Fruit fly (Drosophila melanogaster): ENCODE results near the gene CG46310.
A peak's percentile ranks its signal among the peaks of the same experiment; 100 is the strongest.

The CG46310 gene

dm6 chr3R:23211745-23212254, 38.1 kb downstream of the CG46310 start (continued):
- no peak for TF ChIP-seq Sox14 (GFP tag; optimal IDR thresholded peaks at IDR 0.05)
- no peak for TF ChIP-seq CG4318 (GFP tag; optimal IDR thresholded peaks at IDR 0.05)
- TF ChIP-seq Met (GFP tag; optimal IDR thresholded peaks at IDR 0.05) = peak; percentile 43
- TF ChIP-seq salr (GFP tag; optimal IDR thresholded peaks at IDR 0.05) = no peak
- TF ChIP-seq CG1621 (tag; optimal IDR thresholded peaks at IDR 0.05) = no peak
- TF ChIP-seq OdsH (GFP tag; optimal IDR thresholded peaks at IDR 0.05) = peak; percentile 23
- TF ChIP-seq Smox (GFP tag; optimal IDR thresholded peaks at IDR 0.05) = peak; percentile 25
- peak; percentile 34 for TF ChIP-seq CG6808 (GFP tag; optimal IDR thresholded peaks at IDR 0.05)
- no peak for TF ChIP-seq Sox15 (GFP tag; optimal IDR thresholded peaks at IDR 0.05)
- TF ChIP-seq CG16779 (tag; optimal IDR thresholded peaks at IDR 0.05) = no peak
- TF ChIP-seq acj6 (GFP tag; optimal IDR thresholded peaks at IDR 0.05) = no peak
- TF ChIP-seq Gug (GFP tag; IDR thresholded peaks at IDR 0.05) = no peak
- TF ChIP-seq Hr4 (GFP tag; optimal IDR thresholded peaks at IDR 0.05) = peak; percentile 11
- TF ChIP-seq CG11762 (GFP tag; optimal IDR thresholded peaks at IDR 0.05; ENCODE audit: insufficient read depth) = no peak
- TF ChIP-seq CG15336 (GFP tag; IDR thresholded peaks at IDR 0.05) = no peak
- TF ChIP-seq CG10631 (GFP tag; optimal IDR thresholded peaks at IDR 0.05) = no peak
- peak; percentile 17 for TF ChIP-seq CG3919 (GFP tag; optimal IDR thresholded peaks at IDR 0.05)
- no peak for TF ChIP-seq Ets21C (GFP tag; optimal IDR thresholded peaks at IDR 0.05)
- no peak for TF ChIP-seq CG8319 (GFP tag; optimal IDR thresholded peaks at IDR 0.05)
- TF ChIP-seq Ets96B (tag; optimal IDR thresholded peaks at IDR 0.05) = peak; percentile 49
- TF ChIP-seq lz (GFP tag; optimal IDR thresholded peaks at IDR 0.05) = peak; percentile 27
- no peak for TF ChIP-seq CG11902 (GFP tag; optimal IDR thresholded peaks at IDR 0.05)
- peak; percentile 84 for TF ChIP-seq svp (GFP tag)
- peak; percentile 17 for TF ChIP-seq spab (GFP tag; optimal IDR thresholded peaks at IDR 0.05)
- TF ChIP-seq Eip93F (GFP tag; optimal IDR thresholded peaks at IDR 0.05) = no peak
- TF ChIP-seq fd85E (GFP tag; optimal IDR thresholded peaks at IDR 0.05) = no peak
- no peak for TF ChIP-seq vri (GFP tag; optimal IDR thresholded peaks at IDR 0.05)
- no peak for TF ChIP-seq Hr38 (GFP tag; optimal IDR thresholded peaks at IDR 0.05)
- TF ChIP-seq dsx (GFP tag; optimal IDR thresholded peaks at IDR 0.05; ENCODE audit: poor library complexity, severe bottlenecking) = peak; percentile 14
- TF ChIP-seq Sox102F (GFP tag; optimal IDR thresholded peaks at IDR 0.05) = peak; percentile 11
- TF ChIP-seq CG3032 (tag; optimal IDR thresholded peaks at IDR 0.05) = peak; percentile 16
- TF ChIP-seq CG9139 (GFP tag; optimal IDR thresholded peaks at IDR 0.05) = no peak
- peak; percentile 42 to 58 for TF ChIP-seq ss (GFP tag; optimal IDR thresholded peaks at IDR 0.05)
- TF ChIP-seq Blimp-1 (GFP tag; optimal IDR thresholded peaks at IDR 0.05) = no peak
- TF ChIP-seq fkh (GFP tag; optimal IDR thresholded peaks at IDR 0.05) = peak; percentile 21
- no peak for TF ChIP-seq CG8119 (GFP tag; IDR thresholded peaks at IDR 0.05)
- no peak for TF ChIP-seq fd59A (GFP tag; optimal IDR thresholded peaks at IDR 0.05)

dm6 chr3R:23212764-23213163, 39.1 kb downstream of the CG46310 start:
- no peak for TF ChIP-seq CG11902 (GFP tag; optimal IDR thresholded peaks at IDR 0.05)
- no peak for TF ChIP-seq dac (GFP tag; optimal IDR thresholded peaks at IDR 0.05)
- no peak for TF ChIP-seq CG4318 (GFP tag; optimal IDR thresholded peaks at IDR 0.05)
- TF ChIP-seq fd59A (GFP tag; optimal IDR thresholded peaks at IDR 0.05) = no peak
- TF ChIP-seq CG10631 (GFP tag; optimal IDR thresholded peaks at IDR 0.05) = no peak
- TF ChIP-seq CG8319 (GFP tag; optimal IDR thresholded peaks at IDR 0.05) = no peak
- TF ChIP-seq Met (GFP tag; optimal IDR thresholded peaks at IDR 0.05) = no peak
- TF ChIP-seq CG32006 (GFP tag; optimal IDR thresholded peaks at IDR 0.05) = no peak
- no peak for TF ChIP-seq CG10669 (GFP tag; optimal IDR thresholded peaks at IDR 0.05)
- TF ChIP-seq CG6792 (GFP tag; optimal IDR thresholded peaks at IDR 0.05) = no peak
- TF ChIP-seq net (GFP tag; optimal IDR thresholded peaks at IDR 0.05) = no peak
